Worm (Caenorhabditis elegans) whole organism, L3 larva: Measurements from ENCODE around the gene hrde-2.
"Not testable (repeated sequence)": the region's sequence is repeated elsewhere in the genome, so short reads cannot be mapped to it uniquely, and the experiment has no call there.

ENCODE experiments used
- R02D3.7 ChIP-seq: fragments of 150-350 bp; optimal IDR thresholded peaks from 2 replicates; lab custom pipeline; 2014; ENCODE audit warnings: missing biosample characterization, missing genetic modification characterization
- ama-1 ChIP-seq: fragments of 150-350 bp; optimal IDR thresholded peaks from 2 replicates; lab custom pipeline; 2018
- ceh-82 ChIP-seq: fragments of 150-350 bp; optimal IDR thresholded peaks from 2 replicates; lab custom pipeline; 2014; ENCODE audit warnings: missing biosample characterization, missing genetic modification characterization
- egl-27 ChIP-seq: sonication (generic microtip); optimal IDR thresholded peaks from 4 replicates; lab custom pipeline; 2017; ENCODE audit warnings: missing biosample characterization, missing genetic modification reagents, missing genetic modification characterization
- egl-5 ChIP-seq: fragments of 150-350 bp; optimal IDR thresholded peaks from 2 replicates; lab custom pipeline; 2017; ENCODE audit warnings: missing biosample characterization, missing genetic modification reagents, missing genetic modification characterization, inconsistent platforms
- eor-1 ChIP-seq, 2 experiments: fragments of 150-350 bp; optimal IDR thresholded peaks; 2 replicates each; lab custom pipeline; 2014 to 2018; ENCODE audit warnings: missing biosample characterization in 2 of 2, missing genetic modification characterization in 2 of 2
- fkh-10 ChIP-seq: sonication (generic microtip); optimal IDR thresholded peaks from 2 replicates; lab custom pipeline; 2017; ENCODE audit warnings: missing biosample characterization, missing genetic modification reagents, missing genetic modification characterization
- fkh-2 ChIP-seq: fragments of 150-350 bp; optimal IDR thresholded peaks from 2 replicates; lab custom pipeline; 2014; ENCODE audit warnings: missing biosample characterization, missing genetic modification reagents, missing genetic modification characterization
- fos-1 ChIP-seq: fragments of 150-350 bp; optimal IDR thresholded peaks from 2 replicates; lab custom pipeline; 2014; ENCODE audit warnings: missing biosample characterization, missing genetic modification characterization
- jun-1 ChIP-seq: fragments of 150-350 bp; optimal IDR thresholded peaks from 2 replicates; lab custom pipeline; 2014; ENCODE audit warnings: missing biosample characterization, missing genetic modification reagents, missing genetic modification characterization
- lin-15B ChIP-seq: fragments of 150-350 bp; optimal IDR thresholded peaks from 2 replicates; lab custom pipeline; 2014; ENCODE audit warnings: missing biosample characterization, missing genetic modification characterization
- lin-39 ChIP-seq: fragments of 150-350 bp; optimal IDR thresholded peaks from 2 replicates; lab custom pipeline; 2018; ENCODE audit warnings: missing biosample characterization, missing genetic modification reagents, missing genetic modification characterization
- mml-1 ChIP-seq: fragments of 150-350 bp; sonication (generic microtip); optimal IDR thresholded peaks from 3 replicates; lab custom pipeline; 2014; ENCODE audit warnings: missing biosample characterization, missing genetic modification characterization
- nfya-1 ChIP-seq: sonication (generic microtip); optimal IDR thresholded peaks from 2 replicates; lab custom pipeline; 2017; ENCODE audit warnings: missing genetic modification characterization, mild to moderate bottlenecking, missing compliant biosample characterization, antibody characterized with exemption, moderate library complexity; ENCODE audit not compliant: insufficient read depth
- nhr-23 ChIP-seq: fragments of 150-350 bp; optimal IDR thresholded peaks from 2 replicates; lab custom pipeline; 2014; ENCODE audit warnings: missing biosample characterization, missing genetic modification reagents, missing genetic modification characterization
- nhr-237 ChIP-seq: fragments of 150-350 bp; optimal IDR thresholded peaks from 2 replicates; lab custom pipeline; 2014; ENCODE audit warnings: missing biosample characterization, missing genetic modification characterization
- nhr-25 ChIP-seq: sonication (generic microtip); optimal IDR thresholded peaks from 2 replicates; lab custom pipeline; 2017; ENCODE audit warnings: missing biosample characterization, missing genetic modification characterization
- nhr-28 ChIP-seq: fragments of 150-350 bp; optimal IDR thresholded peaks from 2 replicates; lab custom pipeline; 2014; ENCODE audit warnings: missing biosample characterization, missing genetic modification characterization
- nhr-43 ChIP-seq: sonication (generic microtip); optimal IDR thresholded peaks from 2 replicates; lab custom pipeline; 2016; ENCODE audit warnings: mild to moderate bottlenecking, missing genetic modification characterization, missing compliant biosample characterization; ENCODE audit not compliant: poor library complexity, severe bottlenecking
- nhr-76 ChIP-seq: fragments of 150-350 bp; sonication (generic microtip); optimal IDR thresholded peaks from 5 replicates; lab custom pipeline; 2014; ENCODE audit warnings: missing biosample characterization, missing genetic modification characterization
- pha-4 ChIP-seq: fragments of 150-350 bp; optimal IDR thresholded peaks from 2 replicates; lab custom pipeline; 2014; ENCODE audit warnings: missing biosample characterization, missing genetic modification reagents, missing genetic modification characterization
- pqm-1 ChIP-seq: fragments of 150-350 bp; optimal IDR thresholded peaks from 2 replicates; lab custom pipeline; 2017; ENCODE audit warnings: missing biosample characterization, missing genetic modification characterization, inconsistent platforms
- skn-1 ChIP-seq: fragments of 150-350 bp; optimal IDR thresholded peaks from 2 replicates; lab custom pipeline; 2014; ENCODE audit warnings: missing biosample characterization, missing genetic modification characterization
- snpc-4 ChIP-seq: fragments of 150-350 bp; optimal IDR thresholded peaks from 2 replicates; lab custom pipeline; 2014; ENCODE audit warnings: missing biosample characterization, missing genetic modification characterization
- unc-39 ChIP-seq: sonication (generic microtip); optimal IDR thresholded peaks from 4 replicates; lab custom pipeline; 2017; ENCODE audit warnings: missing biosample characterization, missing genetic modification characterization
- ztf-11 ChIP-seq: fragments of 150-350 bp; optimal IDR thresholded peaks from 2 replicates; lab custom pipeline; 2014; ENCODE audit warnings: missing biosample characterization, missing genetic modification characterization
- ztf-4 ChIP-seq: fragments of 150-350 bp; optimal IDR thresholded peaks from 2 replicates; lab custom pipeline; 2014; ENCODE audit warnings: missing biosample characterization, missing genetic modification characterization

hrde-2 gene

ce11 chrV:15016795-15017429 is 12.0 kb downstream of the hrde-2 start:
- peak; percentile 94 for TF ChIP-seq pha-4 (tag; lab: Kevin White, UChicago)
- TF ChIP-seq nhr-25 (tag; lab: Kevin White, UChicago), result peak; percentile 19
- TF ChIP-seq egl-5 (tag; lab: Kevin White, UChicago), result peak; percentile 1
- no peak for TF ChIP-seq unc-39 (tag; lab: Kevin White, UChicago)

- TF ChIP-seq eor-1 (tag; optimal IDR thresholded peaks at IDR 0.05; lab: Kevin White, UChicago), result no peak
- TF ChIP-seq snpc-4 (tag; lab: Kevin White, UChicago), result no peak
- no peak for TF ChIP-seq lin-15B (tag; lab: Kevin White, UChicago)
- no peak for TF ChIP-seq jun-1
- TF ChIP-seq fkh-10 (GFP tag; lab: Kevin White, UChicago), result no peak
- TF ChIP-seq nhr-43, result no peak
- no peak for TF ChIP-seq ztf-11 (tag; lab: Kevin White, UChicago)
Measured at ce11 chrV:15020229-15020628, 15.3 kb downstream of the hrde-2 start, which contains the start of gene F14H8.2. TSS of gene F14H8.2 (minus strand) at chrV:15020329.

- TF ChIP-seq fkh-2 (tag; lab: Kevin White, UChicago) (no peak), egl-27 (tag; lab: Kevin White, UChicago) (no peak), fos-1 (tag; lab: Kevin White, UChicago) (no peak), jun-1 (no peak)
Measured at ce11 chrV:15020732-15021131, 15.8 kb downstream of the hrde-2 start, which contains the start of gene F14H8.5. TSS of gene F14H8.5 (plus strand) at chrV:15021032.

- TF ChIP-seq ceh-82 (tag; lab: Kevin White, UChicago) (no peak), skn-1 (tag; lab: Kevin White, UChicago) (no peak), eor-1 (tag; optimal IDR thresholded peaks at IDR 0.05; lab: Kevin White, UChicago) (no peak), nhr-43 (no peak), pha-4 (tag; lab: Kevin White, UChicago) (no peak), R02D3.7 (tag; lab: Kevin White, UChicago) (no peak), nhr-237 (no peak), mml-1 (tag; lab: Kevin White, UChicago) (no peak), fkh-10 (GFP tag; lab: Kevin White, UChicago) (no peak), pqm-1 (no peak), ztf-4 (tag; lab: Kevin White, UChicago) (no peak), ama-1 (lab: Kevin White, UChicago) (no peak)
Measured at ce11 chrV:15023544-15023943, 18.6 kb downstream of the hrde-2 start, which contains the start of gene F14H8.4. TSS of gene F14H8.4 (plus strand) at chrV:15023844.

ce11 chrV:15028896-15029519 is 24.1 kb downstream of the hrde-2 start, which contains the start of gene F14H8.8:
TSS of gene F14H8.8 (plus strand) at chrV:15029469.
- TF ChIP-seq lin-15B (tag; lab: Kevin White, UChicago) (peak; percentile 6), nhr-23 (peak; percentile 23), R02D3.7 (tag; lab: Kevin White, UChicago) (no peak), nhr-25 (tag; lab: Kevin White, UChicago) (peak; percentile 62), snpc-4 (tag; lab: Kevin White, UChicago) (peak; percentile 93), nfya-1 (tag; lab: Kevin White, UChicago) (peak; percentile 32), nhr-43 (peak; percentile 3), fkh-10 (GFP tag; lab: Kevin White, UChicago) (no peak), fos-1 (tag; lab: Kevin White, UChicago) (no peak), lin-39 (tag; lab: Kevin White, UChicago) (no peak)

- not testable (repeated sequence) for TF ChIP-seq fkh-10 (GFP tag; lab: Kevin White, UChicago); unc-39 (tag; lab: Kevin White, UChicago); jun-1
- TF ChIP-seq, all 47 proteins: peak for 0; not testable (repeated sequence) for 47
Measured at ce11 chrV:15031373-15031772, 26.5 kb downstream of the hrde-2 start, which contains the start of gene cng-1. TSS of gene cng-1 (minus strand) at chrV:15031473.

ce11 chrV:15036769-15037168 is 31.9 kb downstream of the hrde-2 start, which contains the start of gene melo-3:
TSS of gene melo-3 (minus strand) at chrV:15036869.
- TF ChIP-seq snpc-4 (tag; lab: Kevin White, UChicago); nhr-28; nhr-76 (tag; lab: Kevin White, UChicago): not testable (repeated sequence)
- TF ChIP-seq, all 47 proteins: peak for 0; not testable (repeated sequence) for 47
